Fruit fly (Drosophila melanogaster): ENCODE measurements around the gene CycJ.
A peak's percentile ranks its signal among the peaks of the same experiment; 100 is the strongest.

DNA sequence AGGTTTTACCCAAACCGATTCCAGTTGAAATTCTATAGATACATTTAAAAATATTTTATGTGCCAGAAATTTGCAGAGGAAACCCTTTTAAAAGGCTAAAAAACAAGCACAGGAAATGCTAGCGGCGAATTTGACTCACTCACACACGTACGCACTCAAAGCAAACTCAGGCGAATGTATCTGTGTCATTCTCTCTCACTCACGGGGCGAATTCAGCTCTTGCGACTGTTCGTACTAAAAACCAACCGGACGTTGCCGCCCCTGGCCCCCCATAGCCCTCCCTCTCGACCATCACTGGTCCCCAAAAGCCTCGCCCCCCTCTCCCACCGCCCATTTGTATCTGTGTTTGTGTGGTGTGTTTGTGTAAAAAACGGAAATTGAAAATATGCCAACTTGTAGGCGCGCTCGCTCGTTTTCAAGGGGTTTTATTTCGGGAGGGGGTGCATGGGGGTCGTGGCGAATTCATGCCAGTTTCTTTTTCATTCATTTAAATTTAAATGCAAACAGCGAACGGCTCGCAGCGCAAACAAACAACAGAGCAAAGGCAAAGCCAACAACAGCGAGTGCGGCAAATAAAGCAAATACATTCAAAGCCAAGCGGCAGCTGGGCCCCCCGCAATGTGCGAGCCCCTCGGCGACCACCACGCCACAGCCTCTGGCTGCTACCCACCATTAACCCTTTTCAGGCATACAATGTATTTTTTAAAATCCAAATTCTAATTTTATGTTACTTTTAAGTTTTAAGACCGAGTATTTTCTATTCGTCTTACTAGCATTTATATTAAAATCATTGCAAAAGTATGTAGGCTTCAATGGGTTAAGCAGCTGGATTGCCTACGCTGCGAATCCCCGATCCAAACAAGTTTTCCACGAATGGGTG is 47.8 kb upstream of the CycJ start:
- TF ChIP-seq CG12605 (GFP tag; IDR thresholded peaks at IDR 0.05) (peak; percentile 97), CG8301 (tag; optimal IDR thresholded peaks at IDR 0.05) (peak; percentile 98), CG13204 (GFP tag; optimal IDR thresholded peaks at IDR 0.05) (peak; percentile 78), Snoo (tag; optimal IDR thresholded peaks at IDR 0.05) (peak; percentile 47), EcR (GFP tag; optimal IDR thresholded peaks at IDR 0.05) (peak; percentile 71), CG8159 (tag; optimal IDR thresholded peaks at IDR 0.05) (peak; percentile 66), CG15710 (tag; optimal IDR thresholded peaks at IDR 0.05) (peak; percentile 71), Ets98B (GFP tag; IDR thresholded peaks at IDR 0.05) (peak; percentile 99)

Data from whole organism, pupa.